Fruit fly (Drosophila melanogaster): Measurements from ENCODE around the gene CG4907.

The CG4907 gene

DNA sequence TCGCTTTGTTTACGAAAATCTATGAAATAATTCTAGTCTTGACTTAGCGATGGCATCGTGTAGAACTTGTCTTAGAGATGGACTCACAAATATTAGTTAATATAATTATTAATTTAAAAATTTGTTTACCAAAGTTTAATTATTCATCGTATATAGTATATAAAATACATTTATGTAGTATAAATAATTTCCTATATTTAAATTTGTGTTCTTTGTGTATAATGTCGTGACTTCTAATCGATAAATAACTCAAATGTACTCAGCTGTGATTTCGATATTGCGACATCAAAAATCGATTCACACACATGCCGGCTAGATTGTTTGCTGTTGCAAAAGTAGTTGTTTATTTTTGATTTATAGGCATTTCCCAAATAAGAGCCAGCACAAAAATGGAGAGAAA lies 20.3 kb downstream of the CG4907 start, which contains the start of the genes wfs1 and Nup133 (continued):
- peak; percentile 52; the same call in 1 of the 2 replicates for TF ChIP-seq ranshi (GFP tag; IDR thresholded peaks at IDR 0.05)
- no peak for TF ChIP-seq CG15269 (tag; optimal IDR thresholded peaks at IDR 0.05)
- TF ChIP-seq Sox100B (GFP tag; optimal IDR thresholded peaks at IDR 0.05) = no peak
- peak; percentile 35 for TF ChIP-seq run (tag; optimal IDR thresholded peaks at IDR 0.05)
- TF ChIP-seq nerfin-2 (GFP tag; IDR thresholded peaks at IDR 0.05; ENCODE audit: partially characterized antibody) = peak; percentile 58
- peak; percentile 86 for TF ChIP-seq zen (tag; optimal IDR thresholded peaks at IDR 0.05)
- TF ChIP-seq CG9609 (GFP tag; optimal IDR thresholded peaks at IDR 0.05) = no peak
- peak; percentile 84 for TF ChIP-seq CG14860 (GFP tag; IDR thresholded peaks at IDR 0.05; ENCODE audit: partially characterized antibody)
- peak; percentile 41 for TF ChIP-seq pzg (GFP tag; optimal IDR thresholded peaks at IDR 0.05)
- TF ChIP-seq CG4328 (GFP tag; optimal IDR thresholded peaks at IDR 0.05) = peak; percentile 62
- TF ChIP-seq CG18599 (GFP tag; optimal IDR thresholded peaks at IDR 0.05) = peak; percentile 78
- TF ChIP-seq chm (GFP tag; IDR thresholded peaks at IDR 0.05) = peak; percentile 46; the same call in 1 of the 2 replicates
- TF ChIP-seq Nf-YB (GFP tag; optimal IDR thresholded peaks at IDR 0.05) = peak; percentile 61
- peak; percentile 64 for TF ChIP-seq sens (GFP tag)
- peak; percentile 69 for TF ChIP-seq CG1233 (GFP tag; optimal IDR thresholded peaks at IDR 0.05)
- 0 out of 2 replicates have a peak, but pooled peaks have one; percentile 31 for TF ChIP-seq Adf1 (GFP tag; IDR thresholded peaks at IDR 0.05)
- no peak for TF ChIP-seq slou (GFP tag; optimal IDR thresholded peaks at IDR 0.05)
- 0 out of 2 replicates have a peak, but pooled peaks have one; percentile 40 for TF ChIP-seq NFAT (GFP tag; IDR thresholded peaks at IDR 0.05)
- no peak for TF ChIP-seq shn (GFP tag; optimal IDR thresholded peaks at IDR 0.05)
- TF ChIP-seq Rfx (GFP tag; IDR thresholded peaks at IDR 0.05) = peak; percentile 65
- 0 out of 2 replicates have a peak, but pooled peaks have one; percentile 49 for TF ChIP-seq stc (GFP tag; IDR thresholded peaks at IDR 0.05)
- TF ChIP-seq pb (GFP tag; optimal IDR thresholded peaks at IDR 0.05) = no peak
- peak; percentile 63 for TF ChIP-seq NfI (GFP tag; optimal IDR thresholded peaks at IDR 0.05)
- no peak for TF ChIP-seq CG10543 (GFP tag; optimal IDR thresholded peaks at IDR 0.05)
- peak; percentile 75 for TF ChIP-seq CG3847 (GFP tag; IDR thresholded peaks at IDR 0.05)
- TF ChIP-seq dpn (GFP tag; optimal IDR thresholded peaks at IDR 0.05) = peak in 1 of 2 experiments; percentile 75
- peak; percentile 88 for TF ChIP-seq MBD-R2 (GFP tag; IDR thresholded peaks at IDR 0.05)
- peak in 1 of 3 experiments; percentile 57 for TF ChIP-seq Stat92E (GFP tag; optimal IDR thresholded peaks at IDR 0.05)
- no peak for TF ChIP-seq Gug (GFP tag; IDR thresholded peaks at IDR 0.05)
- no peak for TF ChIP-seq CG3163 (GFP tag; optimal IDR thresholded peaks at IDR 0.05)
- TF ChIP-seq Dip2 (GFP tag; IDR thresholded peaks at IDR 0.05) = no peak
- TF ChIP-seq Dref (GFP tag; IDR thresholded peaks at IDR 0.05) = peak; percentile 80
- peak; percentile 1 for TF ChIP-seq fd102C (GFP tag; optimal IDR thresholded peaks at IDR 0.05)
- peak; percentile 73 for TF ChIP-seq CG17359 (tag; optimal IDR thresholded peaks at IDR 0.05)
- peak; percentile 49 for TF ChIP-seq salm (tag; optimal IDR thresholded peaks at IDR 0.05)
- peak; percentile 21 for TF ChIP-seq CG16863 (GFP tag; optimal IDR thresholded peaks at IDR 0.05)
- TF ChIP-seq bbx (GFP tag; IDR thresholded peaks at IDR 0.05; ENCODE audit: partially characterized antibody) = peak; percentile 32; the same call in 1 of the 2 replicates
- peak; percentile 26; the same call in 1 of the 2 replicates for TF ChIP-seq wdn (GFP tag; IDR thresholded peaks at IDR 0.05)
- TF ChIP-seq klu (GFP tag; IDR thresholded peaks at IDR 0.05) = peak; percentile 19; the same call in 1 of the 2 replicates
- TF ChIP-seq Ets65A (GFP tag) = no peak
- no peak for TF ChIP-seq mirr (GFP tag; optimal IDR thresholded peaks at IDR 0.05)
- peak; percentile 18 for TF ChIP-seq Myb (GFP tag; optimal IDR thresholded peaks at IDR 0.05)
- peak; percentile 65 for TF ChIP-seq E2f1 (GFP tag; IDR thresholded peaks at IDR 0.05)
- TF ChIP-seq lbe (GFP tag; optimal IDR thresholded peaks at IDR 0.05) = no peak
- TF ChIP-seq zfh2 (GFP tag; optimal IDR thresholded peaks at IDR 0.05) = peak; percentile 28
- TF ChIP-seq CG15601 (tag; optimal IDR thresholded peaks at IDR 0.05) = peak; percentile 86
- peak; percentile 78 for TF ChIP-seq CG1602 (GFP tag; optimal IDR thresholded peaks at IDR 0.05)
- peak; percentile 84 for TF ChIP-seq CG30403 (GFP tag; optimal IDR thresholded peaks at IDR 0.05)
- TF ChIP-seq Sox102F (GFP tag; optimal IDR thresholded peaks at IDR 0.05) = peak; percentile 80
- no peak for TF ChIP-seq sc (optimal IDR thresholded peaks at IDR 0.05)
- TF ChIP-seq sc (GFP tag; optimal IDR thresholded peaks at IDR 0.05) = peak; percentile 36

Measured in whole organism, embryonic.